Fruit fly (Drosophila melanogaster) whole organism, prepupa: Measurements from ENCODE around the gene CG9667.

Experiments
- CG3919 ChIP-seq: fragments of 200-800 bp; sonication (Bioruptor generic); optimal IDR thresholded peaks from 3 replicates; lab custom pipeline; 2016; ENCODE audit warnings: missing biosample characterization, missing genetic modification characterization
- Eip78C ChIP-seq: fragments of 200-800 bp; sonication (Bioruptor generic); peaks from one replicate; lab custom pipeline; 2016; ENCODE audit warnings: missing biosample characterization, missing genetic modification characterization
- OdsH ChIP-seq: fragments of 200-800 bp; sonication (Bioruptor generic); optimal IDR thresholded peaks from 3 replicates; lab custom pipeline; 2016; ENCODE audit warnings: missing biosample characterization, missing genetic modification characterization
- Smox ChIP-seq: fragments of 200-800 bp; sonication (Bioruptor generic); optimal IDR thresholded peaks from 3 replicates; lab custom pipeline; 2016; ENCODE audit warnings: missing biosample characterization, missing genetic modification characterization
- achi ChIP-seq: fragments of 200-800 bp; sonication (Bioruptor generic); optimal IDR thresholded peaks from 3 replicates; lab custom pipeline; 2016; ENCODE audit warnings: missing biosample characterization, missing genetic modification characterization
- esn ChIP-seq: fragments of 200-800 bp; sonication (Bioruptor generic); optimal IDR thresholded peaks from 2 replicates; lab custom pipeline; 2016; ENCODE audit warnings: missing biosample characterization, mild to moderate bottlenecking, missing genetic modification characterization, moderate library complexity
- fkh ChIP-seq: fragments of 200-800 bp; sonication (Bioruptor generic); optimal IDR thresholded peaks from 3 replicates; lab custom pipeline; 2017; ENCODE audit warnings: missing biosample characterization, mild to moderate bottlenecking, missing genetic modification characterization, moderate library complexity
- spab ChIP-seq: fragments of 200-800 bp; sonication (Bioruptor generic); optimal IDR thresholded peaks from 2 replicates; lab custom pipeline; 2017; ENCODE audit warnings: missing biosample characterization, mild to moderate bottlenecking, missing genetic modification characterization, missing genetic modification reagents
- vri ChIP-seq: fragments of 200-800 bp; sonication (Bioruptor generic); optimal IDR thresholded peaks from 3 replicates; lab custom pipeline; 2016; ENCODE audit warnings: missing biosample characterization, mild to moderate bottlenecking, missing genetic modification characterization

- peak; percentile 58 for TF ChIP-seq CG3919 (GFP tag; lab: Kevin White, UChicago)
- TF ChIP-seq OdsH (GFP tag; lab: Kevin White, UChicago): peak; percentile 53
- peak; percentile 4 for TF ChIP-seq esn (GFP tag; lab: Kevin White, UChicago)
- no peak for TF ChIP-seq fkh (GFP tag; lab: Kevin White, UChicago)
- TF ChIP-seq spab (GFP tag; lab: Kevin White, UChicago): peak; percentile 8
- TF ChIP-seq Smox (GFP tag; lab: Kevin White, UChicago): no peak
- TF ChIP-seq vri (GFP tag; lab: Kevin White, UChicago): no peak
- peak; percentile 48 for TF ChIP-seq achi (GFP tag; lab: Kevin White, UChicago)
- TF ChIP-seq Eip78C (GFP tag; lab: Kevin White, UChicago): peak; percentile 91
Observed at dm6 chr3R:8171489-8172161, 45.5 kb upstream of the CG9667 start.
